Fruit fly (Drosophila melanogaster) whole organism, embryonic: ENCODE results near the gene CG31633.

Experiments
- CG11560 ChIP-seq: fragments of 200-800 bp; sonication (Bioruptor generic); IDR thresholded peaks from 3 replicates; pipeline ENCODE4 v1.3.6; 2022; ENCODE audit warnings: missing biosample characterization, missing genetic modification characterization
- CG12071 ChIP-seq: fragments of 200-800 bp; sonication (Bioruptor generic); optimal IDR thresholded peaks from 3 replicates; lab custom pipeline; 2018; ENCODE audit warnings: missing biosample characterization, mild to moderate bottlenecking, missing genetic modification characterization
- CG15011 ChIP-seq: fragments of 200-800 bp; sonication (Bioruptor generic); optimal IDR thresholded peaks from 3 replicates; lab custom pipeline; 2018; ENCODE audit warnings: missing biosample characterization, mild to moderate bottlenecking, missing genetic modification characterization
- CG17359 ChIP-seq: fragments of 200-800 bp; sonication (Bioruptor generic); optimal IDR thresholded peaks from 3 replicates; lab custom pipeline; 2018; ENCODE audit warnings: missing biosample characterization, mild to moderate bottlenecking, missing genetic modification characterization, moderate library complexity
- CG18476 ChIP-seq: fragments of 200-800 bp; sonication (Bioruptor generic); optimal IDR thresholded peaks from 2 replicates; lab custom pipeline; 2016; ENCODE audit warnings: missing biosample characterization, mild to moderate bottlenecking, missing genetic modification characterization
- CG2678 ChIP-seq: fragments of 200-800 bp; sonication (Bioruptor generic); optimal IDR thresholded peaks from 3 replicates; lab custom pipeline; 2019; ENCODE audit warnings: missing biosample characterization, mild to moderate bottlenecking, missing genetic modification characterization, moderate library complexity
- CrebB ChIP-seq: fragments of 200-800 bp; sonication (Bioruptor generic); optimal IDR thresholded peaks from 3 replicates; lab custom pipeline; 2018; ENCODE audit warnings: missing biosample characterization, mild to moderate bottlenecking, missing genetic modification characterization
- Lim3 ChIP-seq: fragments of 200-800 bp; sonication (Bioruptor generic); IDR thresholded peaks from 2 replicates; pipeline ENCODE4 v1.3.6; 2022; ENCODE audit warnings: missing biosample characterization, missing genetic modification characterization
- MTF-1 ChIP-seq: fragments of 200-800 bp; sonication (Bioruptor generic); optimal IDR thresholded peaks from 2 replicates; lab custom pipeline; 2018; ENCODE audit warnings: missing biosample characterization, mild to moderate bottlenecking, missing genetic modification characterization, borderline replicate concordance
- NC2β ChIP-seq: fragments of 200-800 bp; sonication (Bioruptor generic); optimal IDR thresholded peaks from 2 replicates; lab custom pipeline; 2016; ENCODE audit warnings: missing biosample characterization, missing genetic modification characterization
- NFAT ChIP-seq: fragments of 200-800 bp; sonication (Bioruptor generic); IDR thresholded peaks from 2 replicates; pipeline ENCODE4 v1.3.6; 2022; ENCODE audit warnings: missing biosample characterization, missing genetic modification characterization
- br ChIP-seq: fragments of >200 bp; optimal IDR thresholded peaks from 2 replicates; lab custom pipeline; 2017
- dm ChIP-seq: fragments of 200-800 bp; sonication (Bioruptor generic); optimal IDR thresholded peaks from 3 replicates; lab custom pipeline; 2016; ENCODE audit warnings: missing biosample characterization, missing genetic modification characterization
- hbn ChIP-seq: fragments of 200-800 bp; sonication (Bioruptor generic); IDR thresholded peaks from 2 replicates; pipeline ENCODE4 v1.3.6; 2022; ENCODE audit warnings: missing biosample characterization, missing genetic modification characterization; ENCODE audit not compliant: partially characterized antibody
- klu ChIP-seq: fragments of 200-800 bp; sonication (Bioruptor generic); IDR thresholded peaks from 2 replicates; pipeline ENCODE4 v1.3.6; 2022; ENCODE audit warnings: missing biosample characterization, missing genetic modification characterization
- lab ChIP-seq: fragments of 200-800 bp; sonication (Bioruptor generic); optimal IDR thresholded peaks from 3 replicates; lab custom pipeline; 2017; ENCODE audit warnings: missing biosample characterization, missing genetic modification characterization, mild to moderate bottlenecking, moderate library complexity, missing genetic modification reagents
- nom ChIP-seq: fragments of 200-800 bp; sonication (Bioruptor generic); optimal IDR thresholded peaks from 2 replicates; lab custom pipeline; 2017; ENCODE audit warnings: missing biosample characterization, missing genetic modification characterization, mild to moderate bottlenecking, moderate library complexity, missing genetic modification reagents
- sd ChIP-seq: fragments of 200-800 bp; sonication (Bioruptor generic); optimal IDR thresholded peaks from 3 replicates; lab custom pipeline; 2018; ENCODE audit warnings: missing biosample characterization, mild to moderate bottlenecking, missing genetic modification characterization, moderate library complexity

The CG31633 gene

DNA sequence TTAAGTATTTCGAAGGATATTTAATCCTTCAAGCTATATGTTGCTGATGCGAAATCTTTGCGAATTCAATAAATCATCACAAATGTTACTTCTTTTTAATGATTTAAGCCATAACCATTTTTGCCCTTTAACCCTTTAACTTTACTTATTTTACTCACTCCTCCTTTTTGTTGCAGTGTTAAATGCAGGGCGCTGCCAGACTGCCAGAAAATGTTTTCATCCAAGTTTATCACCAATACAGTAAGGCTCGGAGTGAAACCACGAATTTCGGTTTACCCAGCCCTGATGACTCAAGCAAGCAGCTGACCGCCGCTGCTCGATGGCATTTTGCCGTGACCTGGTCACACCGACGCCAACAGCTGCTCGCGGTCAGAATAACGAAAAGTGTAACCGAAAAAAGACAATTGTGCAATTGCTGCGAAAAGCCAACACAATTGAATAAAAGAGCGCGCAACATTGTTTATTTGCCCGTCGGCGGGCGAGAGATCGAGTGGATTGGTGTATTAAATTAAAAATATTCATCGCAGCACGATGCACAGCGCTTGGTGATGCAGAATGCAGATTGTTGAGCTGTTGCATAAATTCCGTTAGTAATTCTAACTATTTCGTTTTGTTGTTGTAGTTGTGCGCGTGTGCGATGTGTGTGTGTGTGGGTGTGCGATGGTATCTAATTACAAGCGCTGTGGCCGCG is 45.3 kb downstream of the CG31633 start, which contains the start of gene CG11050 (continued):
- TF ChIP-seq NC2β (GFP tag; lab: Kevin White, UChicago): peak; percentile 86
- TF ChIP-seq klu: peak; percentile 59
- peak; percentile 83 for TF ChIP-seq sd (tag; lab: Kevin White, UChicago)
- TF ChIP-seq hbn (GFP tag; lab: Robert Waterston, UW): peak; percentile 46; the same call in 1 of the 2 replicates
- peak; percentile 75 for TF ChIP-seq dm
- peak; percentile 81 for TF ChIP-seq NFAT (GFP tag; lab: Robert Waterston, UW)
- TF ChIP-seq Lim3: no peak
- TF ChIP-seq MTF-1 (GFP tag; lab: Kevin White, UChicago): peak; percentile 42
- TF ChIP-seq CG18476 (GFP tag; lab: Kevin White, UChicago): peak; percentile 63
- peak; percentile 80 for TF ChIP-seq CG12071 (GFP tag; lab: Kevin White, UChicago)
- TF ChIP-seq CG17359 (tag; lab: Kevin White, UChicago): peak; percentile 73
- TF ChIP-seq nom: no peak
- peak; percentile 60; the same call in 2 of the 3 replicates for TF ChIP-seq CG11560
- no peak for TF ChIP-seq CG15011 (GFP tag; lab: Kevin White, UChicago)
- TF ChIP-seq CrebB (tag; lab: Kevin White, UChicago): peak; percentile 64
- TF ChIP-seq br (lab: Kevin White, UChicago): no peak
- TF ChIP-seq CG2678 (tag; lab: Kevin White, UChicago): peak; percentile 69
- TF ChIP-seq lab: peak; percentile 88
